Fruit fly (Drosophila melanogaster): ENCODE results near the gene CG13461.

CG13461 gene

DNA sequence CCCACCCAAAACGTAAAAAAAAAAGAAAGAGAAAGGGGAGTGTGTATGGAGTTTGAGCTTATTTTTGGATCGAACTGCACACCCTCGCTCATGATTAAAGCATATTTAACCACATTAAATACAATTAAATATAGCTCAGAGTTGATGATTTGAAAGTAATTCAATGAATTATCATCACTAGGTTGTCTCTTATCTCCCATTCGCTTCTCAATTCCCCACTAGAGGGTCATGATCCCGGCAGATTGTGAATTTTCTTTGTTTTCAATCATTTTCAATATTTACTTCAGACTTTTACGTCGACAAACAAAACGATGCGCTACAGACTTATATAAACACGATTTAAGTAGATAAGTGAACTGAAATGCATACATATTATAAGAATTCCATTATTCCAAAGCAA is 24.1 kb upstream of the CG13461 start:
- no peak for TF ChIP-seq noc (tag; optimal IDR thresholded peaks at IDR 0.05)

- no peak for TF ChIP-seq noc (tag; optimal IDR thresholded peaks at IDR 0.05)
Observed at dm6 chr3L:15073680-15074079, 21.4 kb upstream of the CG13461 start.

DNA sequence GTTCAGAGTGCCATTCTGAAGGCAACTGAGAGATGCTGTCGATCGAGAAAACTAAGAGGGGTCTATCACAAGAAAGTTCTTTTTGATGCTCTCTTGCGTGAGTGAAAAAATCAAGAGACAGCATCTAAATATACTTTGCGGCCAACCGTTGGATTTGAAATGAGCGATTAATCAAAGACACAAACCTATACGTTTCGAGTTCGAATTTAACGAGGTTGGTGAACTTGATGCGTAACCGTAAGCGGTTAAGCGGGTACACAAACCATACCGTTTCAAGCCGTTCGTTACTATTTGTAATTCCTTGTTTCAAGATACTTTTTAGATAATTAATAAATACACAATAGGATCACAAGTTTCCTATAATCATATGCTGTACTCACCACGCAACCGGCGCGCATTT is 19.9 kb upstream of the CG13461 start:
- no peak for TF ChIP-seq noc (tag; optimal IDR thresholded peaks at IDR 0.05)

DNA sequence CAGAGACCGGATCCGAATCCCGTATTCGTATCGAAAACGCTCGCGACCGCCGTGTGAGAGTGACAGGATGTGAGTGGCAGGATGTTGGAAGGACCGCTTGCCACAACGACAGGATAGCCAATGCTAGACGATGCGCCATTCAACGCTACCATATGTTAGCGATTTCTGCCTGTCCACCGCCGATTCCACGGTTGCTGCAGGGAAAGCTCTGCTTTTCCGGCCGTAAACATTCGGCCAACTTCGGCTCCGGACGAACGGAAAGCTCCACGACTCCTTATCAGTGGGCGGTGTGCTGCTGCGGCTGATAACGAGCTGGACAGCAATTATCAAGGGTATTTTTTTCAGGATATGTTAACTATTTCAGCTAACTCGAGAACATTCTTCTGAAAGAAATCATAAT is 12.6 kb upstream of the CG13461 start, which contains the start of gene Sytbeta:
Gene Sytbeta, minus strand, starts transcription at position 101 of the 400 bp plus-strand sequence.
- TF ChIP-seq noc (tag; optimal IDR thresholded peaks at IDR 0.05) = no peak

dm6 chr3L:15061605-15062004 is 9.3 kb upstream of the CG13461 start, which contains the start of gene CG13460:
Gene CG13460, minus strand, starts transcription at chr3L:15061705.
- no peak for TF ChIP-seq noc (tag; optimal IDR thresholded peaks at IDR 0.05)

DNA sequence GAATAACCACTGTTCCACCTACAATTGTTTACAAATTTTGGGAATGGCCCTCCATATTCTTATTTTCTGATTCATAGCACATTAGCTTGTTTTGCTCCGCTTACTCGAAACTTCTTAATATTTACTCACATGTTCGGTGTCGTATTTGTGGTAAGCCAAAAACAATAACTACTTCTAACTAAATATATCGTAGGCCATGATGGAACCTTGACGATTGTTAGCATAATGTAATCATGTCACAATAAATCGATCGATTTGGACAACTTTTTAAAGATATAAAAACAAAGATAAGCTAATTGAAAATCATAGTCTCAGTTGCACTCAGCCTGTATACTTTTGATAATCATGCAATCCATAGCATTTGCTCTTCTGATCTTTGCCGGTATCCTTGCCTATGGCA is 2.2 kb upstream of the CG13461 start, which contains the start of gene EAChm:
Gene EAChm, plus strand, starts transcription at position 301 of the 400 bp plus-strand sequence.
- no peak for TF ChIP-seq noc (tag; optimal IDR thresholded peaks at IDR 0.05)

dm6 chr3L:15054035-15054434 is 1.7 kb upstream of the CG13461 start, which contains the start of gene CG18649:
Gene CG18649, minus strand, starts transcription at chr3L:15054135.
- no peak for TF ChIP-seq noc (tag; optimal IDR thresholded peaks at IDR 0.05)

- no peak for TF ChIP-seq noc (tag; optimal IDR thresholded peaks at IDR 0.05)
Observed at dm6 chr3L:15053251-15053650, 961 bp upstream of the CG13461 start, which contains the start of gene CG43680. Gene CG43680, minus strand, starts transcription at chr3L:15053351.

DNA sequence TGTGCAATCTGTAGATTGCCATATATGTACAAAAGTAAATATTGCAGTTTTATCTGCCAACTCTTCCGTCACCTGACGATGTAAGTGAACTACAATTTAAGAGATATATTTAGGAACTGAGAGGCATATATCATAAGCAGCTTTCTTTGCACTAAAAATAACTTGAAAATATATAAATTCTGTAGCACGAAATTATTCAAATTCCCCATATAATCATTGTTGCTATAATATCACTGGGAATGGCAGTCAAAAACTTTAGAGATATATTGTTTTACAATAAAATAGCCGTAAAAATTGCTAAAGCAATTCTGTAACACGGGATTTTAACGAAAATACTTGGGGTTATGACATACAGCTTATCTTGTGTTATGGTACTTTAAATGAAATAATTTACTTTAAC is 965 bp downstream of the CG13461 start, which contains the start of gene CG43679:
Gene CG43679, minus strand, starts transcription at position 101 of the 400 bp plus-strand sequence.
- no peak for TF ChIP-seq noc (tag; optimal IDR thresholded peaks at IDR 0.05)

DNA sequence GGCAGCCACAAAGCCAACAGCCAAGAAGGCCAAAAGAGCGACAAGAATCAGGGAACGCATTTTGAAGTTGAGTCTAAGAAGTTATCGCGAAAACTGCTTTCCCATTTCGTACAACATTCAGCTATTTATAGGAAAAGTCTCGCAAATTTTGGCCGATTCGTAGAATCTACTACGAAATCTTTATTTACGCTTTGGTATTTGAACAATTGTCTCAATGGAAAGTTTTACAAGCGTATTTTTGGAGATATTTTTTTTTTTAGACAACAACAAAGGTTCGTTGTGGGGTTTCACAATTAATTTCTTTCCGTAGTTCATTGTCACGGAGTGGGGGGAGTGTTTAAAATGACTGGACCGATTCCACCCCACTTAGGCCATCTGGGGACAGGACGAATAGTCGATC is 1.6 kb downstream of the CG13461 start, which contains the start of gene CG12310:
Gene CG12310, minus strand, starts transcription at position 101 of the 400 bp plus-strand sequence.
- TF ChIP-seq noc (tag; optimal IDR thresholded peaks at IDR 0.05) = no peak

dm6 chr3L:15050109-15050508 is 2.2 kb downstream of the CG13461 start, which contains the start of gene CG18581:
Gene CG18581, minus strand, starts transcription at chr3L:15050209.
- no peak for TF ChIP-seq noc (tag; optimal IDR thresholded peaks at IDR 0.05)

dm6 chr3L:15049395-15049794 is 2.9 kb downstream of the CG13461 start, which contains the start of gene CG43678:
Gene CG43678, minus strand, starts transcription at chr3L:15049495.
- no peak for TF ChIP-seq noc (tag; optimal IDR thresholded peaks at IDR 0.05)

dm6 chr3L:15048091-15048490 is 4.2 kb downstream of the CG13461 start:
- TF ChIP-seq noc (tag; optimal IDR thresholded peaks at IDR 0.05) = no peak

DNA sequence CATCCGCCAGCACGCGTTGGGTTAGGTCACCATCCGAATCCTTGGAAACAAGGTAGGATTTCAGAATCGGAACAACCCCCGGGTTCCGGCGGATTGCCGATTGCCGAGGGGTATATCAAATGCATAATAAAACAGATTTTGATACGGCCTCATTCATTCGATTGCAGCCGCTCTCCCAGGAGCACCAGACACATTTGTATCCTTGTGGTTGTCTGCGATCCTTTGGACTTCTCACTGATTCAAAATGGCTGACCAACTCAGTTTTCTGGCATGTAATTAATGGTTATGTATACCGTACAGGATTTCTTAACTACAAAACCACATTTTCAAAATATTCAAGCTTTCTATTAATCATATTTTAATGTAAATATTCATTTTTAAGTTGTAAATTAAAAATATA is 4.7 kb downstream of the CG13461 start:
- TF ChIP-seq noc (tag; optimal IDR thresholded peaks at IDR 0.05) = no peak

DNA sequence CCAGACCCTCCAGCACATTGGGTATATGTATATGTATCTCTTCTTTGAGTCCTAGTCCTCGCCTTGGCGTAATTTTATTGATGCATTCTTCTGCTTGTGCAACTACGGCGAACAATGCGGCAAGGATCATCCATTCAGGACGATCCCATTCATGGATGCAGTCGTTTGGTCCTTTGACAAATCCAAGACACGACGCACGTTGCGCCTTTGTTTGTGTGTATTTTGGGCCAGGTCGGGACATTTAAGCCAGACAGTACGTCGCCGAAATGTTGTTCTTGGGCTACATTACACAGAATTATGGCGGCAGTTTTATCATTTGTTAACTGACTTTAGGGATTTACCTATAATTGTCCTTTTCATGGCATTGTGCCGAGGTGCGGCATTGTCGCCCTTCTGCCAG is 7.2 kb downstream of the CG13461 start:
- no peak for TF ChIP-seq noc (tag; optimal IDR thresholded peaks at IDR 0.05)

- no peak for TF ChIP-seq noc (tag; optimal IDR thresholded peaks at IDR 0.05)
Observed at dm6 chr3L:15043874-15044336, 8.4 kb downstream of the CG13461 start, which contains the start of gene ind. Gene ind, minus strand, starts transcription at chr3L:15043924.

- TF ChIP-seq noc (tag; optimal IDR thresholded peaks at IDR 0.05) = no peak
Observed at dm6 chr3L:15043465-15043864, 8.8 kb downstream of the CG13461 start.

dm6 chr3L:15042470-15042869 is 9.8 kb downstream of the CG13461 start, which contains the start of gene Rpn12R:
Gene Rpn12R, minus strand, starts transcription at chr3L:15042570.
- TF ChIP-seq noc (tag; optimal IDR thresholded peaks at IDR 0.05) = no peak

Measured in whole organism, larva.